Worm (Caenorhabditis elegans) whole organism, early embryonic: ENCODE measurements around the gene F53F4.12.

Experiments used
- B0310.2 ChIP-seq: sonication (generic microtip); optimal IDR thresholded peaks from 2 replicates; lab custom pipeline; 2016; ENCODE audit warnings: mild to moderate bottlenecking, missing genetic modification characterization, missing compliant biosample characterization
- F13C5.2 ChIP-seq: sonication (generic microtip); optimal IDR thresholded peaks from 2 replicates; lab custom pipeline; 2017; ENCODE audit warnings: mild to moderate bottlenecking, missing genetic modification characterization, inconsistent platforms, missing compliant biosample characterization
- aly-1 ChIP-seq: sonication (generic microtip); optimal IDR thresholded peaks from 2 replicates; lab custom pipeline; 2016; ENCODE audit warnings: missing genetic modification characterization, missing compliant biosample characterization
- ama-1 ChIP-seq: fragments of 150-350 bp; optimal IDR thresholded peaks from 2 replicates; lab custom pipeline; 2014
- ceh-13 ChIP-seq: fragments of 200-800 bp; sonication (Bioruptor generic); optimal IDR thresholded peaks from 2 replicates; lab custom pipeline; 2018; ENCODE audit warnings: mild to moderate bottlenecking, missing genetic modification characterization, missing compliant biosample characterization
- ceh-36 ChIP-seq: sonication (generic microtip); optimal IDR thresholded peaks from 2 replicates; lab custom pipeline; 2016; ENCODE audit warnings: missing genetic modification characterization, inconsistent platforms, missing compliant biosample characterization
- ets-7 ChIP-seq: sonication (generic microtip); optimal IDR thresholded peaks from 2 replicates; lab custom pipeline; 2016; ENCODE audit warnings: missing genotype, missing genetic modification characterization, missing compliant biosample characterization
- flt-1 ChIP-seq: fragments of 200-800 bp; sonication (Bioruptor generic); IDR thresholded peaks from 2 replicates; pipeline ENCODE4 v1.3.6; 2022; ENCODE audit warnings: missing genetic modification characterization, missing compliant biosample characterization
- hmbx-1 ChIP-seq: sonication (generic microtip); optimal IDR thresholded peaks from 2 replicates; lab custom pipeline; 2016; ENCODE audit warnings: mild to moderate bottlenecking, missing genetic modification characterization, missing compliant biosample characterization
- hmg-4 ChIP-seq: fragments of 200-800 bp; sonication (Bioruptor generic); optimal IDR thresholded peaks from 2 replicates; lab custom pipeline; 2018; ENCODE audit warnings: mild to moderate bottlenecking, missing genetic modification characterization, missing compliant biosample characterization
- hnd-1 ChIP-seq: sonication (generic microtip); optimal IDR thresholded peaks from 2 replicates; lab custom pipeline; 2016; ENCODE audit warnings: missing genetic modification characterization, missing compliant biosample characterization
- pes-1 ChIP-seq: fragments of 200-800 bp; sonication (Bioruptor generic); IDR thresholded peaks from 2 replicates; pipeline ENCODE4 v1.3.6; 2022; ENCODE audit warnings: missing genetic modification reagents, missing genetic modification characterization, missing compliant biosample characterization
- scrt-1 ChIP-seq: fragments of 200-800 bp; sonication (Bioruptor generic); IDR thresholded peaks from 2 replicates; pipeline ENCODE4 v1.3.6; 2022; ENCODE audit warnings: missing genetic modification characterization, missing compliant biosample characterization
- sea-1 ChIP-seq: fragments of 200-800 bp; sonication (Bioruptor generic); conservative IDR thresholded peaks from 2 replicates; pipeline ENCODE4 v1.3.6; 2022; ENCODE audit warnings: missing genetic modification characterization, missing compliant biosample characterization
- tbx-11 ChIP-seq: fragments of 200-800 bp; sonication (Bioruptor generic); IDR thresholded peaks from 2 replicates; pipeline ENCODE4 v1.3.6; 2022; ENCODE audit warnings: missing genetic modification characterization, missing compliant biosample characterization
- tbx-37 ChIP-seq: fragments of 200-800 bp; sonication (Bioruptor generic); conservative IDR thresholded peaks from 2 replicates; pipeline ENCODE4 v1.3.6; 2022; ENCODE audit warnings: missing genetic modification reagents, missing genetic modification characterization, missing compliant biosample characterization
- tra-4 ChIP-seq: sonication (generic microtip); optimal IDR thresholded peaks from 2 replicates; lab custom pipeline; 2017; ENCODE audit warnings: missing genetic modification characterization, missing compliant biosample characterization

The F53F4.12 gene

ce11 chrV:13666460-13666859, 40.6 kb downstream of the F53F4.12 start:
- no peak for TF ChIP-seq pes-1 (GFP tag; lab: Robert Waterston, UW)

ce11 chrV:13668337-13668736, 42.5 kb downstream of the F53F4.12 start:
- TF ChIP-seq tra-4 (tag; lab: Kevin White, UChicago) = no peak
- TF ChIP-seq pes-1 (GFP tag; lab: Robert Waterston, UW) = 0 out of 2 replicates have a peak, but pooled peaks have one; percentile 18
- TF ChIP-seq tbx-11 (GFP tag; lab: Robert Waterston, UW) = no peak
- no peak for TF ChIP-seq ama-1 (lab: Kevin White, UChicago)
- TF ChIP-seq B0310.2 (tag; lab: Kevin White, UChicago) = no peak

ce11 chrV:13669170-13669569, 43.3 kb downstream of the F53F4.12 start:
- TF ChIP-seq ceh-36 (tag; lab: Kevin White, UChicago) (no peak), tra-4 (tag; lab: Kevin White, UChicago) (no peak), hmg-4 (GFP tag; lab: Kevin White, UChicago) (no peak), sea-1 (GFP tag; lab: Robert Waterston, UW) (no peak), hnd-1 (tag; lab: Kevin White, UChicago) (no peak), flt-1 (GFP tag; lab: Robert Waterston, UW) (no peak), tbx-37 (GFP tag; lab: Robert Waterston, UW) (no peak), B0310.2 (tag; lab: Kevin White, UChicago) (no peak), ets-7 (tag; lab: Kevin White, UChicago) (no peak), scrt-1 (GFP tag; lab: Robert Waterston, UW) (no peak), ceh-13 (GFP tag; lab: Kevin White, UChicago) (no peak), pes-1 (GFP tag; lab: Robert Waterston, UW) (no peak), ama-1 (lab: Kevin White, UChicago) (no peak), F13C5.2 (tag; lab: Kevin White, UChicago) (no peak), hmbx-1 (tag; lab: Kevin White, UChicago) (no peak), tbx-11 (GFP tag; lab: Robert Waterston, UW) (no peak), aly-1 (tag; lab: Kevin White, UChicago) (no peak)

- TF ChIP-seq B0310.2 (tag; lab: Kevin White, UChicago) (no peak), ets-7 (tag; lab: Kevin White, UChicago) (no peak), tbx-11 (GFP tag; lab: Robert Waterston, UW) (no peak), ceh-36 (tag; lab: Kevin White, UChicago) (no peak), sea-1 (GFP tag; lab: Robert Waterston, UW) (no peak), hmbx-1 (tag; lab: Kevin White, UChicago) (no peak), tbx-37 (GFP tag; lab: Robert Waterston, UW) (no peak), hmg-4 (GFP tag; lab: Kevin White, UChicago) (no peak), tra-4 (tag; lab: Kevin White, UChicago) (no peak), pes-1 (GFP tag; lab: Robert Waterston, UW) (no peak), aly-1 (tag; lab: Kevin White, UChicago) (no peak), ama-1 (lab: Kevin White, UChicago) (no peak), F13C5.2 (tag; lab: Kevin White, UChicago) (no peak)
Measured at ce11 chrV:13671911-13672639, 46.2 kb downstream of the F53F4.12 start, which contains the start of the genes mip-2 and F58G11.4. mip-2 (minus strand) TSS chrV:13671958. F58G11.4 (plus strand) TSS chrV:13672589.
